Worm (Caenorhabditis elegans) whole organism, young adult: ENCODE measurements around the gene C28G1.2.

Source experiments
- B0336.3 ChIP-seq: fragments of 200-800 bp; sonication (Bioruptor generic); IDR thresholded peaks from 2 replicates; pipeline ENCODE4 v1.3.6; 2022; ENCODE audit warnings: missing genetic modification characterization, missing compliant biosample characterization
- K11D2.4 ChIP-seq: fragments of 200-800 bp; sonication (Bioruptor generic); IDR thresholded peaks from 2 replicates; pipeline ENCODE4 v1.3.6; 2022; ENCODE audit warnings: missing genetic modification reagents, missing genetic modification characterization, missing compliant biosample characterization
- Y95B8A.8 ChIP-seq: fragments of 200-800 bp; sonication (Bioruptor generic); IDR thresholded peaks from 2 replicates; pipeline ENCODE4 v1.3.6; 2022; ENCODE audit warnings: missing genetic modification reagents, missing genetic modification characterization, missing compliant biosample characterization
- ama-1 ChIP-seq, 3 experiments: fragments of 150-350 bp in 1 of 3; sonication (generic microtip) in 2 of 3; optimal IDR thresholded peaks; 2 replicates each; lab custom pipeline; 2014 to 2018; ENCODE audit warnings: missing biosample characterization in 2 of 3, missing genetic modification characterization in 2 of 3, missing genetic modification reagents in 2 of 3
- attf-5 ChIP-seq: fragments of 200-800 bp; sonication (Bioruptor generic); optimal IDR thresholded peaks from 2 replicates; lab custom pipeline; 2018; ENCODE audit warnings: mild to moderate bottlenecking, missing genetic modification characterization, missing compliant biosample characterization
- bed-2 ChIP-seq: fragments of 200-800 bp; sonication (Bioruptor generic); IDR thresholded peaks from 2 replicates; pipeline ENCODE4 v1.3.6; 2022; ENCODE audit warnings: missing genetic modification reagents, missing genetic modification characterization, missing compliant biosample characterization
- dpl-1 ChIP-seq: fragments of 150-350 bp; optimal IDR thresholded peaks from 2 replicates; lab custom pipeline; 2014; ENCODE audit warnings: missing biosample characterization, missing genetic modification reagents, missing genetic modification characterization
- nhr-179 ChIP-seq: sonication (generic microtip); optimal IDR thresholded peaks from 2 replicates; lab custom pipeline; 2016; ENCODE audit warnings: mild to moderate bottlenecking, missing genetic modification characterization, missing compliant biosample characterization
- pha-4 ChIP-seq: fragments of 150-350 bp; sonication (generic microtip); optimal IDR thresholded peaks from 2 replicates; lab custom pipeline; 2014; ENCODE audit warnings: missing biosample characterization, missing genetic modification reagents, missing genetic modification characterization
- rec-8 ChIP-seq, 2 experiments: sonication (generic microtip); optimal IDR thresholded peaks; 2 replicates each; lab custom pipeline; 2016; ENCODE audit warnings: mild to moderate bottlenecking in 2 of 2, missing genetic modification characterization in 2 of 2, missing genetic modification reagents in 2 of 2, missing genotype in 2 of 2, missing biosample characterization in 1 of 2, missing compliant biosample characterization in 1 of 2, moderate library complexity in 1 of 2
- tbx-9 ChIP-seq: sonication (generic microtip); optimal IDR thresholded peaks from 2 replicates; lab custom pipeline; 2016; ENCODE audit warnings: borderline replicate concordance, missing genetic modification characterization, inconsistent platforms, missing compliant biosample characterization
- unc-130 ChIP-seq: sonication (generic microtip); optimal IDR thresholded peaks from 2 replicates; lab custom pipeline; 2016; ENCODE audit warnings: missing genetic modification reagents, missing genetic modification characterization, missing compliant biosample characterization
- unc-62 ChIP-seq: fragments of 150-350 bp; optimal IDR thresholded peaks from 2 replicates; lab custom pipeline; 2014; ENCODE audit warnings: missing biosample characterization, missing genetic modification reagents, missing genetic modification characterization

ce11 chrX:8786687-8787086 lies 49.1 kb upstream of the C28G1.2 start:
- TF ChIP-seq nhr-179 (tag; lab: Kevin White, UChicago): no peak
- no peak for TF ChIP-seq K11D2.4 (GFP tag; lab: Robert Waterston, UW)
- TF ChIP-seq attf-5 (GFP tag; lab: Kevin White, UChicago): no peak
- TF ChIP-seq unc-62: no peak
- no peak for TF ChIP-seq B0336.3 (GFP tag; lab: Robert Waterston, UW)
- no peak for TF ChIP-seq dpl-1
- TF ChIP-seq pha-4 (tag; lab: Kevin White, UChicago): no peak
- no peak for TF ChIP-seq tbx-9 (tag; lab: Kevin White, UChicago)
- TF ChIP-seq ama-1 (optimal IDR thresholded peaks at IDR 0.05; lab: Kevin White, UChicago): no peak
- TF ChIP-seq ama-1 (GFP tag; optimal IDR thresholded peaks at IDR 0.05; lab: Kevin White, UChicago): no peak
- no peak for TF ChIP-seq rec-8 (tag; optimal IDR thresholded peaks at IDR 0.05; lab: Kevin White, UChicago)
- no peak for TF ChIP-seq unc-130 (GFP tag; lab: Kevin White, UChicago)
- no peak for TF ChIP-seq bed-2 (GFP tag; lab: Robert Waterston, UW)
- TF ChIP-seq Y95B8A.8 (GFP tag; lab: Robert Waterston, UW): no peak
